Worm (Caenorhabditis elegans) whole organism, late embryonic: Measurements from ENCODE around the gene unc-44.
A peak's percentile ranks its signal among the peaks of the same experiment; 100 is the strongest.

Experiments
- C08G9.2 ChIP-seq: sonication (generic microtip); optimal IDR thresholded peaks from 2 replicates; lab custom pipeline; 2016; ENCODE audit warnings: mild to moderate bottlenecking, missing genetic modification characterization, moderate library complexity, missing compliant biosample characterization
- C38D4.7 ChIP-seq: fragments of 200-800 bp; sonication (Bioruptor generic); optimal IDR thresholded peaks from 2 replicates; lab custom pipeline; 2018; ENCODE audit warnings: mild to moderate bottlenecking, missing genetic modification characterization, moderate library complexity, missing compliant biosample characterization
- F13H6.1 ChIP-seq: sonication (generic microtip); optimal IDR thresholded peaks from 2 replicates; lab custom pipeline; 2016; ENCODE audit warnings: missing genetic modification characterization, missing compliant biosample characterization
- K02D7.2 ChIP-seq: sonication (generic microtip); optimal IDR thresholded peaks from 2 replicates; lab custom pipeline; 2017; ENCODE audit warnings: mild to moderate bottlenecking, missing genetic modification characterization, missing compliant biosample characterization
- K09A11.1 ChIP-seq: sonication (generic microtip); optimal IDR thresholded peaks from 2 replicates; lab custom pipeline; 2017; ENCODE audit warnings: antibody characterized with exemption, mild to moderate bottlenecking, missing genetic modification characterization, missing compliant biosample characterization; ENCODE audit not compliant: insufficient read depth
- ahr-1 ChIP-seq: sonication (generic microtip); optimal IDR thresholded peaks from 2 replicates; lab custom pipeline; 2016; ENCODE audit warnings: missing genetic modification characterization, missing compliant biosample characterization
- ama-1 ChIP-seq: fragments of 150-350 bp; optimal IDR thresholded peaks from 2 replicates; lab custom pipeline; 2014
- ceh-14 ChIP-seq: sonication (generic microtip); optimal IDR thresholded peaks from 2 replicates; lab custom pipeline; 2016; ENCODE audit warnings: missing genotype, missing genetic modification characterization, missing compliant biosample characterization
- ceh-18 ChIP-seq: sonication (generic microtip); optimal IDR thresholded peaks from 2 replicates; lab custom pipeline; 2016; ENCODE audit warnings: missing genetic modification characterization, missing compliant biosample characterization
- ceh-19 ChIP-seq: fragments of 200-800 bp; sonication (Bioruptor generic); optimal IDR thresholded peaks from 2 replicates; lab custom pipeline; 2018; ENCODE audit warnings: mild to moderate bottlenecking, missing genetic modification characterization, missing compliant biosample characterization
- ceh-2 ChIP-seq: sonication (generic microtip); optimal IDR thresholded peaks from 2 replicates; lab custom pipeline; 2016; ENCODE audit warnings: missing genotype, missing genetic modification characterization, missing compliant biosample characterization
- ceh-34 ChIP-seq: sonication (generic microtip); optimal IDR thresholded peaks from 2 replicates; lab custom pipeline; 2016; ENCODE audit warnings: mild to moderate bottlenecking, missing genetic modification characterization, missing compliant biosample characterization
- ceh-48 ChIP-seq: sonication (generic microtip); optimal IDR thresholded peaks from 2 replicates; lab custom pipeline; 2016; ENCODE audit warnings: missing genetic modification characterization, inconsistent platforms, missing compliant biosample characterization
- ceh-6 ChIP-seq: fragments of 200-800 bp; sonication (Bioruptor generic); optimal IDR thresholded peaks from 2 replicates; lab custom pipeline; 2018; ENCODE audit warnings: mild to moderate bottlenecking, missing genetic modification characterization, missing compliant biosample characterization
- ceh-9 ChIP-seq: sonication (generic microtip); optimal IDR thresholded peaks from 2 replicates; lab custom pipeline; 2016; ENCODE audit warnings: mild to moderate bottlenecking, missing genetic modification characterization, inconsistent platforms, missing compliant biosample characterization
- dmd-4 ChIP-seq: sonication (generic microtip); optimal IDR thresholded peaks from 2 replicates; lab custom pipeline; 2016; ENCODE audit warnings: borderline replicate concordance, missing genetic modification characterization, missing compliant biosample characterization
- dve-1 ChIP-seq: sonication (generic microtip); optimal IDR thresholded peaks from 2 replicates; lab custom pipeline; 2017; ENCODE audit warnings: antibody characterized with exemption, mild to moderate bottlenecking, missing genetic modification characterization, missing compliant biosample characterization
- elt-2 ChIP-seq: sonication (generic microtip); optimal IDR thresholded peaks from 2 replicates; lab custom pipeline; 2016; ENCODE audit warnings: missing genetic modification reagents, missing genetic modification characterization, missing compliant biosample characterization
- ets-4 ChIP-seq: sonication (generic microtip); optimal IDR thresholded peaks from 2 replicates; lab custom pipeline; 2016; ENCODE audit warnings: missing genetic modification characterization, missing compliant biosample characterization
- eyg-1 ChIP-seq: sonication (generic microtip); optimal IDR thresholded peaks from 2 replicates; lab custom pipeline; 2016; ENCODE audit warnings: missing genotype, missing genetic modification characterization, missing compliant biosample characterization
- fax-1 ChIP-seq: sonication (generic microtip); optimal IDR thresholded peaks from 2 replicates; lab custom pipeline; 2016; ENCODE audit warnings: missing genotype, missing genetic modification characterization, missing compliant biosample characterization
- fkh-6 ChIP-seq: sonication (generic microtip); optimal IDR thresholded peaks from 2 replicates; lab custom pipeline; 2016; ENCODE audit warnings: missing genetic modification characterization, missing compliant biosample characterization
- gmeb-2 ChIP-seq: sonication (generic microtip); optimal IDR thresholded peaks from 2 replicates; lab custom pipeline; 2016; ENCODE audit warnings: missing genetic modification characterization, inconsistent platforms, missing compliant biosample characterization
- hlh-13 ChIP-seq: fragments of 200-800 bp; sonication (Bioruptor generic); optimal IDR thresholded peaks from 2 replicates; lab custom pipeline; 2018; ENCODE audit warnings: mild to moderate bottlenecking, missing genetic modification characterization, missing compliant biosample characterization
- hlh-30 ChIP-seq: sonication (generic microtip); optimal IDR thresholded peaks from 2 replicates; lab custom pipeline; 2017; ENCODE audit warnings: antibody characterized with exemption, missing genetic modification characterization, missing compliant biosample characterization; ENCODE audit not compliant: insufficient read depth
- hlh-6 ChIP-seq: sonication (generic microtip); optimal IDR thresholded peaks from 2 replicates; lab custom pipeline; 2016; ENCODE audit warnings: missing genotype, missing genetic modification characterization, missing compliant biosample characterization
- lim-6 ChIP-seq: sonication (generic microtip); optimal IDR thresholded peaks from 2 replicates; lab custom pipeline; 2016; ENCODE audit warnings: missing genetic modification characterization, missing compliant biosample characterization
- nfya-1 ChIP-seq: sonication (generic microtip); optimal IDR thresholded peaks from 2 replicates; lab custom pipeline; 2017; ENCODE audit warnings: missing genetic modification characterization, mild to moderate bottlenecking, missing compliant biosample characterization, antibody characterized with exemption, moderate library complexity
- npax-4 ChIP-seq: sonication (generic microtip); optimal IDR thresholded peaks from 2 replicates; lab custom pipeline; 2016; ENCODE audit warnings: missing genetic modification characterization, missing compliant biosample characterization
- odd-2 ChIP-seq: sonication (generic microtip); optimal IDR thresholded peaks from 2 replicates; lab custom pipeline; 2017; ENCODE audit warnings: antibody characterized with exemption, mild to moderate bottlenecking, missing genetic modification characterization, missing compliant biosample characterization
- pag-3 ChIP-seq: sonication (generic microtip); optimal IDR thresholded peaks from 2 replicates; lab custom pipeline; 2016; ENCODE audit warnings: missing compliant biosample characterization, missing genetic modification characterization, borderline replicate concordance
- pat-9 ChIP-seq: fragments of 200-800 bp; sonication (Bioruptor generic); optimal IDR thresholded peaks from 2 replicates; lab custom pipeline; 2018; ENCODE audit warnings: mild to moderate bottlenecking, missing genetic modification characterization, moderate library complexity, missing compliant biosample characterization
- pha-4 ChIP-seq: fragments of 150-350 bp; optimal IDR thresholded peaks from 2 replicates; lab custom pipeline; 2018; ENCODE audit warnings: missing biosample characterization, missing genetic modification reagents, missing genetic modification characterization
- ref-2 ChIP-seq: sonication (generic microtip); optimal IDR thresholded peaks from 2 replicates; lab custom pipeline; 2016; ENCODE audit warnings: missing genetic modification characterization, missing compliant biosample characterization
- sox-2 ChIP-seq: fragments of 200-800 bp; sonication (Bioruptor generic); IDR thresholded peaks from 2 replicates; pipeline ENCODE4 v1.3.6; 2022; ENCODE audit warnings: missing genetic modification reagents, missing genetic modification characterization, missing compliant biosample characterization
- syd-9 ChIP-seq: sonication (generic microtip); optimal IDR thresholded peaks from 2 replicates; lab custom pipeline; 2016; ENCODE audit warnings: mild to moderate bottlenecking, missing genetic modification characterization, moderate library complexity, missing compliant biosample characterization
- tbx-2 ChIP-seq: sonication (generic microtip); optimal IDR thresholded peaks from 2 replicates; lab custom pipeline; 2016; ENCODE audit warnings: missing genetic modification characterization, missing compliant biosample characterization
- tbx-7 ChIP-seq: sonication (generic microtip); optimal IDR thresholded peaks from 2 replicates; lab custom pipeline; 2016; ENCODE audit warnings: missing genotype, missing genetic modification characterization, missing compliant biosample characterization
- ttx-3 ChIP-seq: sonication (generic microtip); optimal IDR thresholded peaks from 2 replicates; lab custom pipeline; 2016; ENCODE audit warnings: missing genetic modification reagents, missing genetic modification characterization, missing compliant biosample characterization
- unc-42 ChIP-seq: sonication (generic microtip); optimal IDR thresholded peaks from 2 replicates; lab custom pipeline; 2016; ENCODE audit warnings: missing genotype, missing genetic modification characterization, missing compliant biosample characterization
- unc-55 ChIP-seq: sonication (generic microtip); optimal IDR thresholded peaks from 2 replicates; lab custom pipeline; 2017; ENCODE audit warnings: missing biosample characterization, missing genetic modification reagents, missing genetic modification characterization
- unc-86 ChIP-seq: sonication (generic microtip); optimal IDR thresholded peaks from 2 replicates; lab custom pipeline; 2016; ENCODE audit warnings: missing genetic modification characterization, missing compliant biosample characterization
- zip-5 ChIP-seq: sonication (generic microtip); optimal IDR thresholded peaks from 2 replicates; lab custom pipeline; 2016; ENCODE audit warnings: missing genetic modification characterization, missing compliant biosample characterization
- ztf-16 ChIP-seq: sonication (generic microtip); optimal IDR thresholded peaks from 2 replicates; lab custom pipeline; 2017; ENCODE audit warnings: missing genetic modification characterization, missing compliant biosample characterization

Gene unc-44

DNA sequence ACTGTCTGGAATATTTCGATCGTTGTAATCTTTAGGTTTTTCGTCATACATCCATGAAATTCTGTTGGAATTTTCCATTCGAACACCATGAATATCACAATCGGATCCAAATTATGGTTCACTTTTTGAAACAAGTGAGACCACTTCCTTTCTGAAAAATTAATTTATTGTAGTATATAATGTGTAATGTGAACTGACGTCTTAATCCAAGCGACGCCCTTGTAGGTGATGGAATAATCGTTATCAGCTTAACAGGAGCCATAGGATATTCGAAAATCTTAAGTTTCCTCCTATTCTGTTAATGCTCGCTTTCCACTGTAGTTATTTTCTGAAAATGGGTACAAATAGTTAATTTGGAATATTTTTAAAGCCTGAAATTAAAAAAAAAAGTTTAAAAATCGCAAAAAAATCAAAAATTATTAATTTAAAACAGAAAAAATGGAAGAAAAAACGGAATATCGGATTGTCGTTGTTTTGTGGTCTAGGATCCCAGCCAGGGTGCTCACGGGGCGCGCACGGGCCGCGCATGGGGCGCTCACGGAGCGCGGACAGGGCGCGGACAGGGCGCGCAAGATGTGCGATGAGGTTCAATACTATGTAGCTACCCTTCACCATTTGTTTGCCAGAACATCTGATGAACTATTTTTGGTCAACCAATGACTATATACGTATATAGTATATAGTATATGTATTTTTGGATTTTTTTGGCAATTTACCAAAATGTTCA is 13.0 kb upstream of the unc-44 start, which contains the start of gene K02B2.6:
TSS of gene K02B2.6 (minus strand) at position 51 of the 727 bp plus-strand sequence.
- TF ChIP-seq fkh-6 (tag; lab: Kevin White, UChicago) = no peak
- TF ChIP-seq unc-42 (tag; lab: Kevin White, UChicago) = no peak
- TF ChIP-seq dve-1 (tag; lab: Kevin White, UChicago) = no peak
- TF ChIP-seq eyg-1 = no peak
- no peak for TF ChIP-seq pha-4 (tag; lab: Kevin White, UChicago)
- TF ChIP-seq pat-9 (tag; lab: Kevin White, UChicago) = no peak
- TF ChIP-seq ceh-9 (tag; lab: Kevin White, UChicago) = no peak
- TF ChIP-seq unc-86 (tag; lab: Kevin White, UChicago) = no peak
- TF ChIP-seq zip-5 (tag; lab: Kevin White, UChicago) = no peak
- TF ChIP-seq ttx-3 (tag; lab: Kevin White, UChicago) = no peak
- no peak for TF ChIP-seq fax-1 (tag; lab: Kevin White, UChicago)
- no peak for TF ChIP-seq C08G9.2 (tag; lab: Kevin White, UChicago)
- no peak for TF ChIP-seq syd-9 (tag; lab: Kevin White, UChicago)
- no peak for TF ChIP-seq hlh-13 (GFP tag; lab: Kevin White, UChicago)
- TF ChIP-seq ets-4 (tag; lab: Kevin White, UChicago) = no peak
- TF ChIP-seq pag-3 = no peak
- TF ChIP-seq ceh-18 (tag; lab: Kevin White, UChicago) = no peak
- no peak for TF ChIP-seq tbx-7 (tag; lab: Kevin White, UChicago)
- TF ChIP-seq npax-4 (tag; lab: Kevin White, UChicago) = no peak
- TF ChIP-seq, all 69 proteins: peak for 0

DNA sequence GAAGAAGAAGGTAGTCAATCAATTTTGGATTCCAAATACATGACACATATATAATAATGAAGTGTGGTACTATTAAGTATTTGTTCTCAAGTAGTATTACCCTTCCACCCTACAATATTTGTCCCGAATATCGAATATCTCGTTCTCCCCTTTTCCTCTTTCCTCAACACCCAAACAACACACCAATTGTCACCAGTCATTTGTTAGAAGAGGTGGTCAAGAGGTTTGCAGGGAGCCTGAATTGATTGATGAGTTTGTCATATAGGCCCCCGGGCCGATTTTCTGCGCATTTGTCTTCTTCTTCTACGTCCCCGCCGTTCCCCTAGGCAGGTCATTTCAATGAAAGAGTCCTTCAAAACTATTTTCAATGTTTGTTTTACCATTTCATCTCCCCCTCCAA is 11.1 kb upstream of the unc-44 start:
- no peak for TF ChIP-seq hlh-30 (tag; lab: Kevin White, UChicago)
- no peak for TF ChIP-seq gmeb-2 (tag; lab: Kevin White, UChicago)
- TF ChIP-seq ama-1 (lab: Kevin White, UChicago) = no peak
- TF ChIP-seq pha-4 (tag; lab: Kevin White, UChicago) = no peak
- TF ChIP-seq ceh-18 (tag; lab: Kevin White, UChicago) = no peak
- peak; percentile 80 for TF ChIP-seq unc-55 (GFP tag; lab: Kevin White, UChicago)
- peak; percentile 39 for TF ChIP-seq ceh-34
- TF ChIP-seq C08G9.2 (tag; lab: Kevin White, UChicago) = no peak
- TF ChIP-seq dmd-4 (tag; lab: Kevin White, UChicago) = no peak

DNA sequence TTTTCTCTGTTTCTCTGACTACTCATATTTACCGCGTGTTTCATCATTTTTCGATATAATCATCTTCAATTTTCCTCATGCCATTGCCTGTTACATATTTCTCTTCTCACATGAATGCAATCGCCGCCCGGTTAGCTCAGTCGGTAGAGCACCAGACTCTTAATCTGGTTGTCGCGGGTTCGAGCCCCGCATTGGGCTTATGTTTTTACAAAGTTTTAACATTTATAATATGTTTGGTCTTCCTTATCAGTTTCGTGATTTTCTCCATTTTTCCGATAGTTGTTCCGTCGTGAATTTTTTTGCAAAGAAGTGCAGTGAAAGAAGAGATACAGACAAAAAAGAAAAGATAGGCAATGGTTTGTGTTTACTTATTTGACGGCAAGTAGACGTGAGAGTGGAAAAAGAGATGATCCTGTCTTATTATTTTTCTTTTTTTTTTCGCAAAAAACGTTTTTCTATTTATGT is 8.3 kb upstream of the unc-44 start:
- TF ChIP-seq pha-4 (tag; lab: Kevin White, UChicago) (no peak), hlh-30 (tag; lab: Kevin White, UChicago) (peak; percentile 54), dmd-4 (tag; lab: Kevin White, UChicago) (peak; percentile 71), lim-6 (tag; lab: Kevin White, UChicago) (peak; percentile 30), unc-86 (tag; lab: Kevin White, UChicago) (peak; percentile 77), K09A11.1 (tag; lab: Kevin White, UChicago) (peak; percentile 76), K02D7.2 (peak; percentile 72), ceh-14 (tag; lab: Kevin White, UChicago) (peak; percentile 73), nfya-1 (tag; lab: Kevin White, UChicago) (peak; percentile 57), elt-2 (tag; lab: Kevin White, UChicago) (peak; percentile 97), fax-1 (tag; lab: Kevin White, UChicago) (peak; percentile 65), F13H6.1 (tag; lab: Kevin White, UChicago) (peak; percentile 69), tbx-2 (tag; lab: Kevin White, UChicago) (peak; percentile 75), C08G9.2 (tag; lab: Kevin White, UChicago) (peak; percentile 76), sox-2 (peak; percentile 61; the same call in 1 of the 2 replicates), ceh-19 (GFP tag; lab: Kevin White, UChicago) (peak; percentile 69), ref-2 (peak; percentile 72), C38D4.7 (GFP tag; lab: Kevin White, UChicago) (peak; percentile 81), ceh-2 (peak; percentile 73), odd-2 (tag; lab: Kevin White, UChicago) (peak; percentile 34), syd-9 (tag; lab: Kevin White, UChicago) (peak; percentile 39), ceh-48 (tag; lab: Kevin White, UChicago) (peak; percentile 64), ahr-1 (tag; lab: Kevin White, UChicago) (peak; percentile 49), tbx-7 (tag; lab: Kevin White, UChicago) (peak; percentile 18), ceh-9 (tag; lab: Kevin White, UChicago) (peak; percentile 43), ceh-6 (GFP tag; lab: Kevin White, UChicago) (peak; percentile 78), zip-5 (tag; lab: Kevin White, UChicago) (peak; percentile 41), pat-9 (tag; lab: Kevin White, UChicago) (peak; percentile 54), ztf-16 (tag; lab: Kevin White, UChicago) (peak; percentile 77), npax-4 (tag; lab: Kevin White, UChicago) (peak; percentile 44), ets-4 (tag; lab: Kevin White, UChicago) (peak; percentile 21), hlh-6 (tag; lab: Kevin White, UChicago) (peak; percentile 85)
